Worm (Caenorhabditis elegans): ENCODE measurements around the gene M163.9.

M163.9 gene

ce11 chrX:14477338-14477737 is 8.0 kb downstream of the M163.9 start (continued):
- TF ChIP-seq bed-2 (GFP tag; IDR thresholded peaks at IDR 0.05) (no peak), F33H1.4 (GFP tag; IDR thresholded peaks at IDR 0.05) (no peak), snpc-1.3 (tag; optimal IDR thresholded peaks at IDR 0.05; ENCODE audit: insufficient read depth) (no peak), ztf-18 (tag; optimal IDR thresholded peaks at IDR 0.05) (no peak), tbp1 (GFP tag; optimal IDR thresholded peaks at IDR 0.05) (peak; percentile 53), lin-54 (GFP tag; optimal IDR thresholded peaks at IDR 0.05) (no peak), egl-44 (GFP tag; IDR thresholded peaks at IDR 0.05) (peak; percentile 9; the same call in 1 of the 2 replicates), atf-7 (tag; optimal IDR thresholded peaks at IDR 0.05) (no peak), dpff-1 (tag; optimal IDR thresholded peaks at IDR 0.05) (no peak), nhr-179 (tag; optimal IDR thresholded peaks at IDR 0.05) (peak; percentile 25), aptf-2 (GFP tag; conservative IDR thresholded peaks at IDR 0.05) (no peak), madf-3 (GFP tag; IDR thresholded peaks at IDR 0.05) (0 out of 2 replicates have a peak, but pooled peaks have one; percentile 64), lag-1 (GFP tag; IDR thresholded peaks at IDR 0.05) (no peak), ztf-3 (GFP tag; optimal IDR thresholded peaks at IDR 0.05) (no peak), Y53G8AR.9 (GFP tag; conservative IDR thresholded peaks at IDR 0.05) (no peak; the same call in 1 of the 2 replicates), madf-8 (GFP tag; conservative IDR thresholded peaks at IDR 0.05) (no peak), Y56A3A.18 (GFP tag; IDR thresholded peaks at IDR 0.05) (peak; percentile 56; the same call in 1 of the 2 replicates), mcd-1 (GFP tag; IDR thresholded peaks at IDR 0.05) (peak; percentile 15; the same call in 1 of the 2 replicates), snpc-3.4 (tag; optimal IDR thresholded peaks at IDR 0.05) (no peak), lsy-27 (tag; optimal IDR thresholded peaks at IDR 0.05; ENCODE audit: borderline replicate concordance, insufficient read depth) (no peak), unc-130 (GFP tag; optimal IDR thresholded peaks at IDR 0.05) (no peak)

- TF ChIP-seq ztf-25 (GFP tag; IDR thresholded peaks at IDR 0.05) (0 out of 2 replicates have a peak, but pooled peaks have one; percentile 16), lin-40 (tag; optimal IDR thresholded peaks at IDR 0.05) (peak; percentile 22), snpc-1.1 (tag; optimal IDR thresholded peaks at IDR 0.05; ENCODE audit: insufficient read depth) (peak; percentile 85), snpc-4 (GFP tag; optimal IDR thresholded peaks at IDR 0.05) (peak; percentile 96), snpc-4 (tag; optimal IDR thresholded peaks at IDR 0.05) (peak; percentile 92 to 98 (median 97)), nhr-80 (tag; optimal IDR thresholded peaks at IDR 0.05) (no peak), fkh-3 (tag; optimal IDR thresholded peaks at IDR 0.05) (no peak), cebp-1 (GFP tag; IDR thresholded peaks at IDR 0.05) (peak; percentile 61; the same call in 1 of the 2 replicates), cebp-1 (tag; optimal IDR thresholded peaks at IDR 0.05) (peak; percentile 93), rec-8 (tag; optimal IDR thresholded peaks at IDR 0.05) (no peak), hmg-1.2 (GFP tag; IDR thresholded peaks at IDR 0.05) (peak; percentile 10; the same call in 1 of the 2 replicates), snpc-3.4 (tag; optimal IDR thresholded peaks at IDR 0.05) (peak; percentile 60), lin-35 (GFP tag; optimal IDR thresholded peaks at IDR 0.05) (peak in 1 of 3 experiments; percentile 19), tbp1 (GFP tag; optimal IDR thresholded peaks at IDR 0.05) (peak; percentile 43)
Measured at ce11 chrX:14478193-14478592, 8.8 kb downstream of the M163.9 start.

DNA sequence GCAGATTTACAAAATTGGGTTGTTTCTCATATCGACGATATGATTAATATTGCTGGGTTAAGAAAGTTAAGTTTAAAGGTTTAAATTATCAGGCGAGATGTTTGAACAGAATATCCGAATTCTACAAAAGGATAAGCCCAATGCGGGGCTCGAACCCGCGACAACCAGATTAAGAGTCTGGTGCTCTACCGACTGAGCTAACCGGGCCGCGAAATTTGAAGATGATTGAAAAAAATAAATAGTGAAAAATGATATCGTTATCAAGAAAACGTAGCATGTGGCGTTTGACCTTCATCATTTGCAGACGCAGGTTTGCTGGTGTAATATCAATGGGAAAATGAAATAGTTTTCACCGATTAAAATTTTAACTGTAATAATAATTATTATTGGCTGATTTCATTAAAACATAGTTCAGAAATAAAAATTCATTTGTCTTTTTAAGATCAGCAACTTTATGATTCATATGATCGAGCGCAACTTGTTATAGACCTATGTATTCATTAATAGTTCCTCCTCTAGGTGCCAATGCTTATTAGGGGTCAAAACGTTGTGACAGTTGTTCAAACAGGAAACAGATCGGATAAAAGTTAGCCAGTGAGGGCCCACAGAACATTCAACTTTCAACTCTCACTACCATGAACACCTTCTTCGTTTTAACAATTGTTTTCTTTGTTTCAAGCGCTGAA is 9.5 kb downstream of the M163.9 start, which contains the start of gene M163.11:
Gene M163.11, plus strand, starts transcription at position 636 of the 686 bp plus-strand sequence.
- TF ChIP-seq chd-7 (tag; optimal IDR thresholded peaks at IDR 0.05) (peak; percentile 61), nhr-179 (tag; optimal IDR thresholded peaks at IDR 0.05) (no peak), Y56A3A.18 (GFP tag; IDR thresholded peaks at IDR 0.05) (peak; percentile 65), dpff-1 (tag; optimal IDR thresholded peaks at IDR 0.05) (no peak), ztf-28 (GFP tag; IDR thresholded peaks at IDR 0.05) (no peak), madf-3 (GFP tag; IDR thresholded peaks at IDR 0.05) (peak; percentile 80; the same call in 1 of the 2 replicates), nfyb-1 (GFP tag; IDR thresholded peaks at IDR 0.05) (peak; percentile 82), hmg-1.2 (GFP tag; IDR thresholded peaks at IDR 0.05) (peak; percentile 69), ztf-3 (GFP tag; optimal IDR thresholded peaks at IDR 0.05) (no peak), atf-7 (tag; optimal IDR thresholded peaks at IDR 0.05) (no peak), B0261.1 (tag; optimal IDR thresholded peaks at IDR 0.05) (peak; percentile 82), nhr-27 (tag; optimal IDR thresholded peaks at IDR 0.05) (peak; percentile 44), fkh-3 (tag; optimal IDR thresholded peaks at IDR 0.05) (no peak), ccch-3 (GFP tag; optimal IDR thresholded peaks at IDR 0.05) (no peak), T07F8.4 (tag; optimal IDR thresholded peaks at IDR 0.05) (peak; percentile 58), sdz-38 (tag; optimal IDR thresholded peaks at IDR 0.05) (no peak), Y95B8A.8 (GFP tag; IDR thresholded peaks at IDR 0.05) (no peak), sea-2 (GFP tag; IDR thresholded peaks at IDR 0.05) (no peak), ztf-18 (tag; optimal IDR thresholded peaks at IDR 0.05) (peak; percentile 75), egl-44 (GFP tag; IDR thresholded peaks at IDR 0.05) (0 out of 2 replicates have a peak, but pooled peaks have one; percentile 46)

Measured in whole organism, young adult.